Fruit fly (Drosophila melanogaster): ENCODE measurements around the gene CG11134.

The CG11134 gene

dm6 chrX:13762372-13762883 is 24.7 kb downstream of the CG11134 start, which contains the start of gene rdgB (continued):
- TF ChIP-seq bigmax (GFP tag; optimal IDR thresholded peaks at IDR 0.05) (no peak), Atf3 (GFP tag; optimal IDR thresholded peaks at IDR 0.05) (no peak), CG12942 (GFP tag; optimal IDR thresholded peaks at IDR 0.05) (peak; percentile 66), Hmr (GFP tag; optimal IDR thresholded peaks at IDR 0.05) (peak; percentile 83), CG12219 (GFP tag; optimal IDR thresholded peaks at IDR 0.05) (peak; percentile 26), CG17328 (GFP tag; IDR thresholded peaks at IDR 0.05) (peak; percentile 37; the same call in 1 of the 2 replicates), CG30403 (GFP tag; optimal IDR thresholded peaks at IDR 0.05) (peak; percentile 90), aop (GFP tag; IDR thresholded peaks at IDR 0.05) (no peak), Dip3 (GFP tag; optimal IDR thresholded peaks at IDR 0.05) (peak; percentile 42), btn (GFP tag; optimal IDR thresholded peaks at IDR 0.05) (no peak), stwl (tag; optimal IDR thresholded peaks at IDR 0.05) (no peak), toy (GFP tag; IDR thresholded peaks at IDR 0.05) (0 out of 2 replicates have a peak, but pooled peaks have one; percentile 33), CG2889 (GFP tag; IDR thresholded peaks at IDR 0.05) (0 out of 3 replicates have a peak, but pooled peaks have one; percentile 39), CG33557 (GFP tag; optimal IDR thresholded peaks at IDR 0.05) (peak; percentile 43), ash1 (GFP tag; optimal IDR thresholded peaks at IDR 0.05) (no peak), pan (optimal IDR thresholded peaks at IDR 0.05) (no peak), pan (GFP tag; optimal IDR thresholded peaks at IDR 0.05 in 1 of 2, IDR thresholded peaks at IDR 0.05 in 1 of 2) (peak in 1 of 2 experiments; percentile 66), CG7372 (GFP tag; IDR thresholded peaks at IDR 0.05) (peak; percentile 68), jumu (GFP tag; optimal IDR thresholded peaks at IDR 0.05) (no peak), gem (tag; optimal IDR thresholded peaks at IDR 0.05) (peak; percentile 89), bowl (GFP tag; IDR thresholded peaks at IDR 0.05) (no peak), gt (GFP tag; IDR thresholded peaks at IDR 0.05) (no peak), grn (GFP tag; optimal IDR thresholded peaks at IDR 0.05) (no peak), CG31224 (GFP tag; IDR thresholded peaks at IDR 0.05) (peak; percentile 44; the same call in 1 of the 2 replicates), zfh2 (GFP tag; optimal IDR thresholded peaks at IDR 0.05) (peak; percentile 58), H2.0 (GFP tag; IDR thresholded peaks at IDR 0.05) (peak; percentile 34; the same call in 1 of the 2 replicates), Taf1 (GFP tag; IDR thresholded peaks at IDR 0.05) (peak; percentile 39; the same call in 1 of the 2 replicates), ham (GFP tag; IDR thresholded peaks at IDR 0.05) (no peak), CG5953 (GFP tag; IDR thresholded peaks at IDR 0.05) (no peak; the same call in 1 of the 2 replicates), Hr39 (optimal IDR thresholded peaks at IDR 0.05) (no peak), br (optimal IDR thresholded peaks at IDR 0.05) (no peak), lola (GFP tag; optimal IDR thresholded peaks at IDR 0.05) (peak in 1 of 3 experiments; percentile 72), CTCF (GFP tag; optimal IDR thresholded peaks at IDR 0.05) (no peak), CG16779 (GFP tag; IDR thresholded peaks at IDR 0.05) (no peak), tap (tag; optimal IDR thresholded peaks at IDR 0.05) (peak; percentile 41), CG12299 (tag; optimal IDR thresholded peaks at IDR 0.05) (peak; percentile 60), pnt (GFP tag; optimal IDR thresholded peaks at IDR 0.05) (peak; percentile 6), CG7745 (tag; optimal IDR thresholded peaks at IDR 0.05) (no peak), CG13775 (GFP tag; optimal IDR thresholded peaks at IDR 0.05) (peak; percentile 81), zen (tag; optimal IDR thresholded peaks at IDR 0.05) (peak; percentile 16), CG1233 (GFP tag; optimal IDR thresholded peaks at IDR 0.05) (peak; percentile 67), Atf6 (GFP tag; IDR thresholded peaks at IDR 0.05) (peak; percentile 70; the same call in 1 of the 2 replicates), Usf (GFP tag; optimal IDR thresholded peaks at IDR 0.05) (peak; percentile 53), prd (optimal IDR thresholded peaks at IDR 0.05) (no peak), prd (GFP tag; IDR thresholded peaks at IDR 0.05) (peak; percentile 72), CG32767 (GFP tag; IDR thresholded peaks at IDR 0.05) (0 out of 2 replicates have a peak, but pooled peaks have one; percentile 60), CG10147 (GFP tag; optimal IDR thresholded peaks at IDR 0.05) (peak; percentile 78), fd102C (GFP tag; optimal IDR thresholded peaks at IDR 0.05) (no peak), Sry-β (GFP tag; optimal IDR thresholded peaks at IDR 0.05) (no peak), disco-r (GFP tag; optimal IDR thresholded peaks at IDR 0.05) (no peak), Pdp1 (GFP tag; optimal IDR thresholded peaks at IDR 0.05) (peak; percentile 41 to 56), Nf-YC (tag; optimal IDR thresholded peaks at IDR 0.05) (peak; percentile 75)

All from whole organism, embryonic.